Worm (Caenorhabditis elegans) whole organism, L4 larva: ENCODE results near the gene srsx-29.

Source experiments
- D1046.2 ChIP-seq: fragments of 200-800 bp; sonication (Bioruptor generic); IDR thresholded peaks from 2 replicates; pipeline ENCODE4 v1.3.6; 2022; ENCODE audit warnings: missing genetic modification characterization, missing compliant biosample characterization
- R02D3.7 ChIP-seq: fragments of 150-350 bp; sonication (generic microtip); optimal IDR thresholded peaks from 3 replicates; lab custom pipeline; 2014; ENCODE audit warnings: missing biosample characterization, missing genetic modification characterization
- aha-1 ChIP-seq: fragments of 150-350 bp; peaks from one replicate; lab custom pipeline; 2014; ENCODE audit warnings: missing biosample characterization, missing genetic modification characterization
- arid-1 ChIP-seq: fragments of 200-800 bp; sonication (Bioruptor generic); conservative IDR thresholded peaks from 2 replicates; pipeline ENCODE4 v1.3.6; 2022; ENCODE audit warnings: missing genetic modification reagents, missing genetic modification characterization, missing compliant biosample characterization
- attf-4 ChIP-seq: sonication (generic microtip); optimal IDR thresholded peaks from 3 replicates; lab custom pipeline; 2017; ENCODE audit warnings: missing biosample characterization, missing genetic modification characterization
- ceh-44 ChIP-seq: fragments of 200-800 bp; sonication (Bioruptor generic); IDR thresholded peaks from 2 replicates; pipeline ENCODE4 v1.3.6; 2022; ENCODE audit warnings: missing genetic modification reagents, missing genetic modification characterization, missing compliant biosample characterization
- ceh-82 ChIP-seq: sonication (generic microtip); optimal IDR thresholded peaks from 2 replicates; lab custom pipeline; 2017; ENCODE audit warnings: missing biosample characterization, missing genetic modification characterization
- ctbp-1 ChIP-seq: fragments of 200-800 bp; sonication (Bioruptor generic); IDR thresholded peaks from 2 replicates; pipeline ENCODE4 v1.3.6; 2022; ENCODE audit warnings: missing genetic modification reagents, missing genetic modification characterization, missing compliant biosample characterization
- daf-16 ChIP-seq, 3 experiments: sonication (generic microtip); optimal IDR thresholded peaks; 2 replicates each; lab custom pipeline; 2016 to 2017; ENCODE audit warnings: missing genetic modification characterization in 3 of 3, missing genetic modification reagents in 3 of 3, mild to moderate bottlenecking in 2 of 3, missing compliant biosample characterization in 2 of 3, missing biosample characterization in 1 of 3, moderate library complexity in 1 of 3
- dmd-6 ChIP-seq: fragments of 200-800 bp; sonication (Bioruptor generic); IDR thresholded peaks from 2 replicates; pipeline ENCODE4 v1.3.6; 2022; ENCODE audit warnings: missing genetic modification reagents, missing genetic modification characterization, missing compliant biosample characterization
- dve-1 ChIP-seq: sonication (generic microtip); optimal IDR thresholded peaks from 2 replicates; lab custom pipeline; 2017; ENCODE audit warnings: antibody characterized with exemption, mild to moderate bottlenecking, missing genetic modification characterization, missing compliant biosample characterization; ENCODE audit not compliant: insufficient read depth
- egl-27 ChIP-seq: sonication (generic microtip); optimal IDR thresholded peaks from 3 replicates; lab custom pipeline; 2017; ENCODE audit warnings: missing biosample characterization, missing genetic modification reagents, missing genetic modification characterization
- fkh-10 ChIP-seq: fragments of 150-350 bp; optimal IDR thresholded peaks from 2 replicates; lab custom pipeline; 2014; ENCODE audit warnings: missing biosample characterization, missing genetic modification reagents, missing genetic modification characterization
- gei-8 ChIP-seq: fragments of 200-800 bp; sonication (Bioruptor generic); optimal IDR thresholded peaks from 2 replicates; lab custom pipeline; 2018; ENCODE audit warnings: mild to moderate bottlenecking, missing genetic modification characterization, missing compliant biosample characterization
- hif-1 ChIP-seq, 2 experiments: sonication (generic microtip); optimal IDR thresholded peaks; 2 replicates each; lab custom pipeline; 2016 to 2017; ENCODE audit warnings: missing compliant biosample characterization in 2 of 2, missing genetic modification characterization in 2 of 2, missing genetic modification reagents in 2 of 2, missing genotype in 2 of 2, mild to moderate bottlenecking in 1 of 2
- hlh-11 ChIP-seq: fragments of 200-800 bp; sonication (Bioruptor generic); optimal IDR thresholded peaks from 2 replicates; lab custom pipeline; 2018; ENCODE audit warnings: mild to moderate bottlenecking, missing genetic modification characterization, missing compliant biosample characterization
- hlh-30 ChIP-seq: sonication (generic microtip); optimal IDR thresholded peaks from 2 replicates; lab custom pipeline; 2017; ENCODE audit warnings: antibody characterized with exemption, mild to moderate bottlenecking, missing genetic modification characterization, missing compliant biosample characterization; ENCODE audit not compliant: insufficient read depth
- hmg-1.1 ChIP-seq: fragments of 200-800 bp; sonication (Bioruptor generic); IDR thresholded peaks from 2 replicates; pipeline ENCODE4 v1.3.6; 2022; ENCODE audit warnings: missing genetic modification reagents, missing genetic modification characterization, missing compliant biosample characterization
- lim-7 ChIP-seq: fragments of 200-800 bp; sonication (Bioruptor generic); IDR thresholded peaks from 2 replicates; pipeline ENCODE4 v1.3.6; 2022; ENCODE audit warnings: missing genetic modification characterization, missing compliant biosample characterization
- lin-1 ChIP-seq: fragments of 200-800 bp; sonication (Bioruptor generic); IDR thresholded peaks from 2 replicates; pipeline ENCODE4 v1.3.6; 2022; ENCODE audit warnings: missing genetic modification reagents, missing genetic modification characterization, missing compliant biosample characterization
- lin-13 ChIP-seq: fragments of 150-350 bp; optimal IDR thresholded peaks from 2 replicates; lab custom pipeline; 2014; ENCODE audit warnings: missing biosample characterization, missing genetic modification reagents, missing genetic modification characterization
- lin-15B ChIP-seq: fragments of 150-350 bp; sonication (generic microtip); optimal IDR thresholded peaks from 3 replicates; lab custom pipeline; 2014; ENCODE audit warnings: missing biosample characterization, missing genetic modification characterization
- lin-29 ChIP-seq: fragments of 200-800 bp; sonication (Bioruptor generic); IDR thresholded peaks from 2 replicates; pipeline ENCODE4 v1.3.6; 2022; ENCODE audit warnings: missing genetic modification reagents, missing genetic modification characterization, missing compliant biosample characterization
- lsy-2 ChIP-seq, 2 experiments: fragments of 150-350 bp in 1 of 2; sonication (generic microtip) in 1 of 2; optimal IDR thresholded peaks; 2 replicates each; lab custom pipeline; 2014 to 2017; ENCODE audit warnings: missing biosample characterization in 2 of 2, missing genetic modification characterization in 2 of 2
- mdl-1 ChIP-seq, 2 experiments: fragments of 150-350 bp in 1 of 2; sonication (generic microtip) in 1 of 2; optimal IDR thresholded peaks; 2 replicates each; lab custom pipeline; 2014 to 2017; ENCODE audit warnings: missing biosample characterization in 2 of 2, missing genetic modification characterization in 2 of 2
- mdt-29 ChIP-seq: fragments of 200-800 bp; sonication (Bioruptor generic); IDR thresholded peaks from 2 replicates; pipeline ENCODE4 v1.3.6; 2022; ENCODE audit warnings: missing genetic modification reagents, missing genetic modification characterization, missing compliant biosample characterization
- mep-1 ChIP-seq: fragments of 150-350 bp; sonication (generic microtip); optimal IDR thresholded peaks from 3 replicates; lab custom pipeline; 2014; ENCODE audit warnings: missing biosample characterization, missing genetic modification characterization
- mes-2 ChIP-seq: sonication (generic microtip); optimal IDR thresholded peaks from 2 replicates; lab custom pipeline; 2016; ENCODE audit warnings: missing genotype, mild to moderate bottlenecking, missing genetic modification characterization, missing compliant biosample characterization; ENCODE audit not compliant: poor library complexity, severe bottlenecking
- mxl-2 ChIP-seq: fragments of 200-800 bp; sonication (Bioruptor generic); conservative IDR thresholded peaks from 2 replicates; pipeline ENCODE4 v1.3.6; 2022; ENCODE audit warnings: missing genetic modification reagents, missing genetic modification characterization, missing compliant biosample characterization
- mxl-3 ChIP-seq: fragments of 200-800 bp; sonication (Bioruptor generic); optimal IDR thresholded peaks from 2 replicates; lab custom pipeline; 2018; ENCODE audit warnings: mild to moderate bottlenecking, missing genetic modification characterization, missing compliant biosample characterization
- nhr-28 ChIP-seq: fragments of 150-350 bp; optimal IDR thresholded peaks from 2 replicates; lab custom pipeline; 2014; ENCODE audit warnings: missing biosample characterization, missing genetic modification characterization
- nhr-42 ChIP-seq: fragments of 200-800 bp; sonication (Bioruptor generic); IDR thresholded peaks from 2 replicates; pipeline ENCODE4 v1.3.6; 2022; ENCODE audit warnings: missing genetic modification characterization, missing compliant biosample characterization
- nhr-48 ChIP-seq: sonication (generic microtip); optimal IDR thresholded peaks from 2 replicates; lab custom pipeline; 2016; ENCODE audit warnings: mild to moderate bottlenecking, missing genetic modification characterization, missing compliant biosample characterization
- nhr-77 ChIP-seq: fragments of 150-350 bp; optimal IDR thresholded peaks from 2 replicates; lab custom pipeline; 2014; ENCODE audit warnings: missing biosample characterization, missing genetic modification characterization
- pha-4 ChIP-seq, 2 experiments: fragments of 150-350 bp in 1 of 2; fragments of 200-800 bp in 1 of 2; sonication (Bioruptor generic) in 1 of 2; IDR thresholded peaks in 1 of 2; optimal IDR thresholded peaks in 1 of 2; 2 replicates each; pipeline versions ENCODE4 v1.3.6 to Lab custom; 2014 to 2022; ENCODE audit warnings: missing genetic modification characterization in 2 of 2, missing genetic modification reagents in 2 of 2, missing biosample characterization in 1 of 2, missing compliant biosample characterization in 1 of 2
- pqm-1 ChIP-seq: sonication (generic microtip); optimal IDR thresholded peaks from 2 replicates; lab custom pipeline; 2017; ENCODE audit warnings: missing biosample characterization, missing genetic modification characterization
- sdz-12 ChIP-seq: fragments of 200-800 bp; sonication (Bioruptor generic); optimal IDR thresholded peaks from 2 replicates; lab custom pipeline; 2018; ENCODE audit warnings: mild to moderate bottlenecking, missing genetic modification characterization, missing compliant biosample characterization
- snpc-4 ChIP-seq: fragments of 150-350 bp; optimal IDR thresholded peaks from 2 replicates; lab custom pipeline; 2014; ENCODE audit warnings: missing biosample characterization, missing genetic modification characterization
- tag-97 ChIP-seq: fragments of 200-800 bp; sonication (Bioruptor generic); IDR thresholded peaks from 2 replicates; pipeline ENCODE4 v1.3.6; 2022; ENCODE audit warnings: missing genetic modification characterization, missing compliant biosample characterization
- tra-1 ChIP-seq: fragments of 200-800 bp; sonication (Bioruptor generic); IDR thresholded peaks from 2 replicates; pipeline ENCODE4 v1.3.6; 2022; ENCODE audit warnings: missing genetic modification reagents, missing genetic modification characterization, missing compliant biosample characterization
- unc-130 ChIP-seq: sonication (generic microtip); optimal IDR thresholded peaks from 2 replicates; lab custom pipeline; 2016; ENCODE audit warnings: missing genetic modification reagents, missing genetic modification characterization, missing compliant biosample characterization
- unc-39 ChIP-seq: sonication (generic microtip); optimal IDR thresholded peaks from 2 replicates; lab custom pipeline; 2017; ENCODE audit warnings: missing biosample characterization, missing genetic modification characterization
- unc-62 ChIP-seq, 3 experiments: fragments of 150-350 bp in 1 of 3; sonication (generic microtip); optimal IDR thresholded peaks in 2 of 3; peaks in 1 of 3; 1 replicate in 1 of 3; 2 replicates in 2 of 3; lab custom pipeline; 2014 to 2017; ENCODE audit warnings: missing biosample characterization in 3 of 3, missing genetic modification characterization in 3 of 3, missing genetic modification reagents in 3 of 3, missing genotype in 1 of 3
- vab-7 ChIP-seq: fragments of 200-800 bp; sonication (Bioruptor generic); IDR thresholded peaks from 2 replicates; pipeline ENCODE4 v1.3.6; 2022; ENCODE audit warnings: missing genetic modification reagents, missing genetic modification characterization, missing compliant biosample characterization

The srsx-29 gene

DNA sequence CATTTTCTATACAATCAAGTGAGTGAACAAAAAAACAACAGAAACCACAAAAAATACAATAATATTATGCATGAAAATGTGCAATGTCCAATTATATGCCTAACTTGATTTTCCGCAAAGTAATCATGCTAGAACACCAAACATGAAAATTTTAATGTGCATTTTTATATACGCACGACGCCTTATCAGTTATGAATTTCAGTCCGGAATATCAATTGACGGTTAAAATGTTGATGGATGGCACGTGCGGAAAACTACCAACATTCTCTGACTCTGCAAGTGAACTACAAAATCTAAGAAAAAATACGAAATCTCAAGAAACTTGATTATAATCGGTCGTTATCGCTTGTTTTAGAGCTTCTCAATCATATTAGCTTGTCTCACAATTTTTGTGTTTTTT, 5.2 kb downstream of the srsx-29 start (continued):
- TF ChIP-seq dve-1 (peak; percentile 64), lin-15B (no peak), gei-8 (GFP tag; lab: Kevin White, UChicago) (no peak), dmd-6 (peak; percentile 82), nhr-42 (GFP tag; lab: Robert Waterston, UW) (no peak), unc-130 (GFP tag; lab: Kevin White, UChicago) (no peak), fkh-10 (GFP tag; lab: Kevin White, UChicago) (no peak), attf-4 (tag; lab: Kevin White, UChicago) (no peak), hlh-30 (tag; lab: Kevin White, UChicago) (peak; percentile 42), daf-16 (GFP tag; optimal IDR thresholded peaks at IDR 0.05; lab: Kevin White, UChicago) (no peak), daf-16 (tag; optimal IDR thresholded peaks at IDR 0.05; lab: Kevin White, UChicago) (peak; percentile 66)

- TF ChIP-seq lsy-2 (tag; optimal IDR thresholded peaks at IDR 0.05; lab: Kevin White, UChicago) (peak in 1 of 2 experiments; percentile 32), nhr-42 (GFP tag; lab: Robert Waterston, UW) (0 out of 2 replicates have a peak, but pooled peaks have one; percentile 50), nhr-28 (tag; lab: Kevin White, UChicago) (peak; percentile 88), lin-13 (GFP tag; lab: Kevin White, UChicago) (peak; percentile 16), vab-7 (GFP tag; lab: Robert Waterston, UW) (no peak), unc-62 (GFP tag; optimal IDR thresholded peaks at IDR 0.05 in 1 of 2; lab: Kevin White, UChicago) (peak in 1 of 2 experiments; percentile 89), unc-62 (tag; optimal IDR thresholded peaks at IDR 0.05; lab: Kevin White, UChicago) (no peak), ctbp-1 (GFP tag; lab: Robert Waterston, UW) (no peak), pqm-1 (tag; lab: Kevin White, UChicago) (peak; percentile 93), arid-1 (no peak), lim-7 (GFP tag; lab: Robert Waterston, UW) (no peak), mdl-1 (tag; optimal IDR thresholded peaks at IDR 0.05; lab: Kevin White, UChicago) (peak in 1 of 2 experiments; percentile 77), aha-1 (peak; percentile 73), ceh-82 (tag; lab: Kevin White, UChicago) (no peak), daf-16 (GFP tag; optimal IDR thresholded peaks at IDR 0.05; lab: Kevin White, UChicago) (no peak), daf-16 (tag; optimal IDR thresholded peaks at IDR 0.05; lab: Kevin White, UChicago) (peak; percentile 66), hlh-30 (tag; lab: Kevin White, UChicago) (peak; percentile 68), mep-1 (tag; lab: Kevin White, UChicago) (peak; percentile 36), unc-130 (GFP tag; lab: Kevin White, UChicago) (no peak), lin-29 (GFP tag; lab: Robert Waterston, UW) (no peak), tra-1 (GFP tag; lab: Robert Waterston, UW) (peak; percentile 68; the same call in 1 of the 2 replicates), mxl-2 (GFP tag; lab: Robert Waterston, UW) (no peak), hlh-11 (tag; lab: Kevin White, UChicago) (peak; percentile 80), lin-1 (GFP tag; lab: Robert Waterston, UW) (peak; percentile 71; the same call in 1 of the 2 replicates), nhr-77 (tag; lab: Kevin White, UChicago) (peak; percentile 35), mxl-3 (peak; percentile 76), nhr-48 (tag; lab: Kevin White, UChicago) (peak; percentile 18), mdt-29 (GFP tag; lab: Robert Waterston, UW) (0 out of 2 replicates have a peak, but pooled peaks have one; percentile 32), dve-1 (peak; percentile 70), hmg-1.1 (no peak), dmd-6 (peak; percentile 95), pha-4 (GFP tag; IDR thresholded peaks at IDR 0.05; lab: Robert Waterston, UW) (0 out of 2 replicates have a peak, but pooled peaks have one; percentile 8), pha-4 (tag; optimal IDR thresholded peaks at IDR 0.05; lab: Kevin White, UChicago) (no peak)
Observed at ce11 chrV:10160954-10161353, 6.2 kb downstream of the srsx-29 start, which contains the start of gene C51E3.10. Gene C51E3.10, minus strand, starts transcription at chrV:10161134.

ce11 chrV:10166368-10166767, 11.6 kb downstream of the srsx-29 start, which contains the start of gene C51E3.6:
Gene C51E3.6, minus strand, starts transcription at chrV:10166468.
- no peak for TF ChIP-seq mes-2 (tag; lab: Kevin White, UChicago)
- no peak for TF ChIP-seq unc-62 (GFP tag; optimal IDR thresholded peaks at IDR 0.05 in 1 of 2; lab: Kevin White, UChicago)
- no peak for TF ChIP-seq unc-62 (tag; optimal IDR thresholded peaks at IDR 0.05; lab: Kevin White, UChicago)
- TF ChIP-seq sdz-12 (GFP tag; lab: Kevin White, UChicago), result no peak
- TF ChIP-seq R02D3.7 (tag; lab: Kevin White, UChicago), result no peak
- no peak for TF ChIP-seq lin-29 (GFP tag; lab: Robert Waterston, UW)
- TF ChIP-seq snpc-4 (tag; lab: Kevin White, UChicago), result no peak
- no peak for TF ChIP-seq tag-97 (GFP tag; lab: Robert Waterston, UW)
- TF ChIP-seq ceh-44, result no peak
- no peak for TF ChIP-seq hlh-11 (tag; lab: Kevin White, UChicago)
- TF ChIP-seq unc-39, result no peak
- TF ChIP-seq D1046.2 (GFP tag; lab: Robert Waterston, UW), result no peak
- TF ChIP-seq attf-4 (tag; lab: Kevin White, UChicago), result no peak
- TF ChIP-seq egl-27, result no peak
- no peak for TF ChIP-seq hif-1 (tag; optimal IDR thresholded peaks at IDR 0.05; lab: Kevin White, UChicago)
- TF ChIP-seq gei-8 (GFP tag; lab: Kevin White, UChicago), result no peak
- no peak for TF ChIP-seq tra-1 (GFP tag; lab: Robert Waterston, UW)
